Worm (Caenorhabditis elegans) whole organism, young adult: Measurements from ENCODE around the gene F43C1.5.

Experiments used
- B0019.2 ChIP-seq: fragments of 200-800 bp; sonication (Bioruptor generic); conservative IDR thresholded peaks from 2 replicates; pipeline ENCODE4 v1.3.6; 2022; ENCODE audit warnings: missing genetic modification reagents, missing genetic modification characterization, missing compliant biosample characterization
- C06A6.2 ChIP-seq: fragments of 200-800 bp; sonication (Bioruptor generic); conservative IDR thresholded peaks from 2 replicates; pipeline ENCODE4 v1.3.6; 2022; ENCODE audit warnings: missing genetic modification characterization, missing compliant biosample characterization
- D2030.7 ChIP-seq: fragments of 200-800 bp; sonication (Bioruptor generic); IDR thresholded peaks from 2 replicates; pipeline ENCODE4 v1.3.6; 2022; ENCODE audit warnings: missing genetic modification reagents, missing genetic modification characterization, missing compliant biosample characterization
- F22D6.2 ChIP-seq: sonication (generic microtip); optimal IDR thresholded peaks from 2 replicates; lab custom pipeline; 2016; ENCODE audit warnings: mild to moderate bottlenecking, missing genetic modification characterization, missing compliant biosample characterization
- F33H1.4 ChIP-seq: fragments of 200-800 bp; sonication (Bioruptor generic); IDR thresholded peaks from 2 replicates; pipeline ENCODE4 v1.3.6; 2022; ENCODE audit warnings: missing genetic modification reagents, missing genetic modification characterization, missing compliant biosample characterization
- F49E8.2 ChIP-seq: sonication (generic microtip); optimal IDR thresholded peaks from 3 replicates; lab custom pipeline; 2017; ENCODE audit warnings: missing genetic modification characterization, mild to moderate bottlenecking, missing compliant biosample characterization, antibody characterized with exemption, moderate library complexity; ENCODE audit not compliant: insufficient read depth
- F55B11.4 ChIP-seq: sonication (generic microtip); optimal IDR thresholded peaks from 2 replicates; lab custom pipeline; 2016; ENCODE audit warnings: missing compliant biosample characterization, missing genetic modification characterization, borderline replicate concordance; ENCODE audit not compliant: insufficient read depth
- F57A8.1 ChIP-seq: fragments of 200-800 bp; sonication (Bioruptor generic); optimal IDR thresholded peaks from 2 replicates; lab custom pipeline; 2018; ENCODE audit warnings: mild to moderate bottlenecking, missing genetic modification characterization, moderate library complexity, missing compliant biosample characterization
- K12H6.12 ChIP-seq: fragments of 200-800 bp; sonication (Bioruptor generic); optimal IDR thresholded peaks from 2 replicates; lab custom pipeline; 2018; ENCODE audit warnings: mild to moderate bottlenecking, missing genetic modification characterization, missing compliant biosample characterization
- T26A5.8 ChIP-seq: sonication (generic microtip); optimal IDR thresholded peaks from 2 replicates; lab custom pipeline; 2016; ENCODE audit warnings: missing genetic modification characterization, missing compliant biosample characterization
- Y95B8A.8 ChIP-seq: fragments of 200-800 bp; sonication (Bioruptor generic); IDR thresholded peaks from 2 replicates; pipeline ENCODE4 v1.3.6; 2022; ENCODE audit warnings: missing genetic modification reagents, missing genetic modification characterization, missing compliant biosample characterization
- akir-1 ChIP-seq: fragments of 200-800 bp; sonication (Bioruptor generic); optimal IDR thresholded peaks from 2 replicates; lab custom pipeline; 2018; ENCODE audit warnings: mild to moderate bottlenecking, missing genetic modification characterization, moderate library complexity, missing compliant biosample characterization
- aptf-2 ChIP-seq: fragments of 200-800 bp; sonication (Bioruptor generic); conservative IDR thresholded peaks from 2 replicates; pipeline ENCODE4 v1.3.6; 2022; ENCODE audit warnings: missing genetic modification reagents, missing genetic modification characterization, missing compliant biosample characterization
- athp-1 ChIP-seq: sonication (generic microtip); optimal IDR thresholded peaks from 2 replicates; lab custom pipeline; 2017; ENCODE audit warnings: mild to moderate bottlenecking, missing genetic modification characterization, missing compliant biosample characterization
- attf-3 ChIP-seq: fragments of 200-800 bp; sonication (Bioruptor generic); conservative IDR thresholded peaks from 2 replicates; pipeline ENCODE4 v1.3.6; 2022; ENCODE audit warnings: missing genetic modification reagents, missing genetic modification characterization, missing compliant biosample characterization
- cebp-1 ChIP-seq, 2 experiments: fragments of 200-800 bp in 1 of 2; sonication (Bioruptor generic) in 1 of 2; sonication (generic microtip) in 1 of 2; IDR thresholded peaks in 1 of 2; optimal IDR thresholded peaks in 1 of 2; 2 replicates each; pipeline versions ENCODE4 v1.3.6 to Lab custom; 2017 to 2022; ENCODE audit warnings: missing compliant biosample characterization in 2 of 2, missing genetic modification characterization in 2 of 2, mild to moderate bottlenecking in 1 of 2, missing genetic modification reagents in 1 of 2, moderate library complexity in 1 of 2
- cebp-2 ChIP-seq: fragments of 200-800 bp; sonication (Bioruptor generic); IDR thresholded peaks from 2 replicates; pipeline ENCODE4 v1.3.6; 2022; ENCODE audit warnings: missing genetic modification characterization, missing compliant biosample characterization
- ceh-79 ChIP-seq: sonication (generic microtip); optimal IDR thresholded peaks from 2 replicates; lab custom pipeline; 2017; ENCODE audit warnings: mild to moderate bottlenecking, missing genetic modification characterization, missing compliant biosample characterization
- ceh-91 ChIP-seq: fragments of 200-800 bp; sonication (Bioruptor generic); IDR thresholded peaks from 2 replicates; pipeline ENCODE4 v1.3.6; 2022; ENCODE audit warnings: missing genetic modification reagents, missing genetic modification characterization, missing compliant biosample characterization
- chd-7 ChIP-seq: sonication (generic microtip); optimal IDR thresholded peaks from 2 replicates; lab custom pipeline; 2016; ENCODE audit warnings: mild to moderate bottlenecking, missing genetic modification characterization, moderate library complexity, missing compliant biosample characterization
- dpff-1 ChIP-seq: sonication (generic microtip); optimal IDR thresholded peaks from 2 replicates; lab custom pipeline; 2017; ENCODE audit warnings: mild to moderate bottlenecking, missing genetic modification characterization, missing compliant biosample characterization
- egl-44 ChIP-seq: fragments of 200-800 bp; sonication (Bioruptor generic); IDR thresholded peaks from 2 replicates; pipeline ENCODE4 v1.3.6; 2022; ENCODE audit warnings: missing genetic modification reagents, missing genetic modification characterization, missing compliant biosample characterization
- ekl-4 ChIP-seq: fragments of 200-800 bp; sonication (Bioruptor generic); IDR thresholded peaks from 2 replicates; pipeline ENCODE4 v1.3.6; 2022; ENCODE audit warnings: missing genetic modification reagents, missing genetic modification characterization, missing compliant biosample characterization
- gei-17 ChIP-seq: fragments of 200-800 bp; sonication (Bioruptor generic); optimal IDR thresholded peaks from 2 replicates; lab custom pipeline; 2018; ENCODE audit warnings: mild to moderate bottlenecking, missing genetic modification characterization, missing compliant biosample characterization
- hlh-12 ChIP-seq: sonication (generic microtip); optimal IDR thresholded peaks from 2 replicates; lab custom pipeline; 2016; ENCODE audit warnings: missing genetic modification characterization, missing compliant biosample characterization
- hlh-26 ChIP-seq: fragments of 200-800 bp; sonication (Bioruptor generic); conservative IDR thresholded peaks from 2 replicates; pipeline ENCODE4 v1.3.6; 2022; ENCODE audit warnings: missing genetic modification reagents, missing genetic modification characterization, missing compliant biosample characterization
- lin-54 ChIP-seq: fragments of 200-800 bp; sonication (Bioruptor generic); optimal IDR thresholded peaks from 2 replicates; lab custom pipeline; 2018; ENCODE audit warnings: mild to moderate bottlenecking, missing genetic modification characterization, missing compliant biosample characterization
- lsl-1 ChIP-seq: fragments of 200-800 bp; sonication (Bioruptor generic); optimal IDR thresholded peaks from 2 replicates; lab custom pipeline; 2018; ENCODE audit warnings: mild to moderate bottlenecking, missing genetic modification characterization, moderate library complexity, missing compliant biosample characterization
- mxl-1 ChIP-seq: sonication (generic microtip); optimal IDR thresholded peaks from 2 replicates; lab custom pipeline; 2016; ENCODE audit warnings: missing genetic modification characterization, missing compliant biosample characterization
- nfyb-1 ChIP-seq: fragments of 200-800 bp; sonication (Bioruptor generic); IDR thresholded peaks from 2 replicates; pipeline ENCODE4 v1.3.6; 2022; ENCODE audit warnings: missing genetic modification reagents, missing genetic modification characterization, missing compliant biosample characterization
- nhr-80 ChIP-seq: sonication (generic microtip); optimal IDR thresholded peaks from 2 replicates; lab custom pipeline; 2016; ENCODE audit warnings: missing genetic modification characterization, missing compliant biosample characterization
- rcor-1 ChIP-seq: fragments of 200-800 bp; sonication (Bioruptor generic); IDR thresholded peaks from 2 replicates; pipeline ENCODE4 v1.3.6; 2022; ENCODE audit warnings: missing genetic modification reagents, missing genetic modification characterization, missing compliant biosample characterization
- repo-1 ChIP-seq: sonication (generic microtip); optimal IDR thresholded peaks from 2 replicates; lab custom pipeline; 2017; ENCODE audit warnings: mild to moderate bottlenecking, missing genetic modification characterization, missing compliant biosample characterization
- rpc-1 ChIP-seq, 2 experiments: fragments of 150-350 bp in 1 of 2; sonication (generic microtip) in 1 of 2; optimal IDR thresholded peaks; 2 replicates each; lab custom pipeline; 2014 to 2018; ENCODE audit warnings: missing biosample characterization in 1 of 2, missing genetic modification characterization in 1 of 2, missing genetic modification reagents in 1 of 2, missing genotype in 1 of 2
- sdz-38 ChIP-seq: sonication (generic microtip); optimal IDR thresholded peaks from 2 replicates; lab custom pipeline; 2016; ENCODE audit warnings: missing genotype, missing genetic modification characterization, missing compliant biosample characterization
- snpc-1.1 ChIP-seq: sonication (generic microtip); optimal IDR thresholded peaks from 2 replicates; lab custom pipeline; 2017; ENCODE audit warnings: missing genetic modification characterization, mild to moderate bottlenecking, missing compliant biosample characterization, antibody characterized with exemption, moderate library complexity, missing genotype, missing genetic modification reagents; ENCODE audit not compliant: insufficient read depth
- snpc-3.4 ChIP-seq: sonication (generic microtip); optimal IDR thresholded peaks from 2 replicates; lab custom pipeline; 2017; ENCODE audit warnings: missing genetic modification characterization, mild to moderate bottlenecking, missing compliant biosample characterization, antibody characterized with exemption, moderate library complexity, missing genotype, missing genetic modification reagents
- tbp1 ChIP-seq: fragments of 200-800 bp; sonication (Bioruptor generic); optimal IDR thresholded peaks from 2 replicates; lab custom pipeline; 2018; ENCODE audit warnings: mild to moderate bottlenecking, missing genetic modification characterization, missing compliant biosample characterization
- tbx-9 ChIP-seq: sonication (generic microtip); optimal IDR thresholded peaks from 2 replicates; lab custom pipeline; 2016; ENCODE audit warnings: borderline replicate concordance, missing genetic modification characterization, inconsistent platforms, missing compliant biosample characterization
- ztf-22 ChIP-seq: fragments of 200-800 bp; sonication (Bioruptor generic); optimal IDR thresholded peaks from 2 replicates; lab custom pipeline; 2018; ENCODE audit warnings: mild to moderate bottlenecking, missing genetic modification characterization, moderate library complexity, missing compliant biosample characterization
- ztf-28 ChIP-seq: fragments of 200-800 bp; sonication (Bioruptor generic); IDR thresholded peaks from 2 replicates; pipeline ENCODE4 v1.3.6; 2022; ENCODE audit warnings: missing genetic modification reagents, missing genetic modification characterization, missing compliant biosample characterization
- ztf-3 ChIP-seq: fragments of 200-800 bp; sonication (Bioruptor generic); optimal IDR thresholded peaks from 2 replicates; lab custom pipeline; 2018; ENCODE audit warnings: mild to moderate bottlenecking, missing genetic modification characterization, missing compliant biosample characterization

Gene F43C1.5

ce11 chrIII:4196988-4197384 is 32.0 kb upstream of the F43C1.5 start, which contains the start of gene asd-1:
Gene asd-1, plus strand, starts transcription at chrIII:4197285.
- TF ChIP-seq D2030.7 (GFP tag; lab: Robert Waterston, UW) (no peak), gei-17 (GFP tag; lab: Kevin White, UChicago) (no peak), snpc-1.1 (tag; lab: Kevin White, UChicago) (no peak), egl-44 (GFP tag; lab: Robert Waterston, UW) (no peak), chd-7 (tag; lab: Kevin White, UChicago) (no peak), tbp1 (GFP tag; lab: Kevin White, UChicago) (no peak), dpff-1 (no peak), repo-1 (tag; lab: Kevin White, UChicago) (no peak), F33H1.4 (no peak), athp-1 (tag; lab: Kevin White, UChicago) (no peak), lin-54 (GFP tag; lab: Kevin White, UChicago) (no peak), F22D6.2 (tag; lab: Kevin White, UChicago) (no peak), sdz-38 (tag; lab: Kevin White, UChicago) (no peak), hlh-26 (GFP tag; lab: Robert Waterston, UW) (no peak), F55B11.4 (no peak)

ce11 chrIII:4204072-4204471 is 24.9 kb upstream of the F43C1.5 start, which contains the start of the genes pelo-1 and R74.7:
Gene pelo-1, minus strand, starts transcription at chrIII:4204222.
Gene R74.7, plus strand, starts transcription at chrIII:4204429.
- TF ChIP-seq cebp-1 (GFP tag; IDR thresholded peaks at IDR 0.05; lab: Robert Waterston, UW) (peak; percentile 70; the same call in 1 of the 2 replicates), cebp-1 (tag; optimal IDR thresholded peaks at IDR 0.05; lab: Kevin White, UChicago) (peak; percentile 95), attf-3 (GFP tag; lab: Robert Waterston, UW) (peak; percentile 89), ceh-79 (tag; lab: Kevin White, UChicago) (no peak), ekl-4 (GFP tag; lab: Robert Waterston, UW) (no peak), ztf-28 (no peak)

DNA sequence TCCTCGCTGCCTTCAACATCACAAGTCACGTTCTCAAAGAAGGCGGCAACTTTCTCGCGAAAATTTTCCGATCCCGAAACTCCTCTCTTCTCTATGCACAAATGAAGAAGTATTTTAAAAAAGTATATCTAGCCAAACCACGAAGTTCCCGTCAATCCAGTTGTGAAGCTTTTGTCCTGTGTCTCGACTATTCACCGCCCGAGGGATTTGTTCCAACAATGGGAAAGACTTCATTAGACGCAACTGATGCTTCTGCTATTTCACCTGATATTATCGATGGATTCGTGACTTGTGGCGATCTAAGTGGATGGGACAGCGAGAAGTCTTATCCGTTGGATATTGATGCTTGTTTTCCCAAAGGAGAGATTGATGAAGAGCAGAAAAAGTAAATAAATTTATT is 24.0 kb upstream of the F43C1.5 start:
- TF ChIP-seq cebp-2 (GFP tag; lab: Robert Waterston, UW) (no peak), F49E8.2 (tag; lab: Kevin White, UChicago) (no peak), ztf-22 (GFP tag; lab: Kevin White, UChicago) (no peak), rcor-1 (GFP tag; lab: Robert Waterston, UW) (no peak), T26A5.8 (tag; lab: Kevin White, UChicago) (no peak), rpc-1 (optimal IDR thresholded peaks at IDR 0.05; lab: Kevin White, UChicago) (no peak), rpc-1 (tag; optimal IDR thresholded peaks at IDR 0.05; lab: Kevin White, UChicago) (no peak), tbx-9 (no peak), mxl-1 (no peak)

ce11 chrIII:4205751-4206327 is 23.1 kb upstream of the F43C1.5 start, which contains the start of gene R74.8:
Gene R74.8, plus strand, starts transcription at chrIII:4206277.
- TF ChIP-seq K12H6.12 (tag; lab: Kevin White, UChicago) (no peak), repo-1 (tag; lab: Kevin White, UChicago) (no peak), ztf-28 (no peak), Y95B8A.8 (GFP tag; lab: Robert Waterston, UW) (no peak), snpc-3.4 (tag; lab: Kevin White, UChicago) (peak; percentile 71), lsl-1 (GFP tag; lab: Kevin White, UChicago) (peak; percentile 96), hlh-12 (tag; lab: Kevin White, UChicago) (no peak), attf-3 (GFP tag; lab: Robert Waterston, UW) (0 out of 2 replicates have a peak, but pooled peaks have one; percentile 27), B0019.2 (GFP tag; lab: Robert Waterston, UW) (0 out of 2 replicates have a peak, but pooled peaks have one; percentile 19), akir-1 (GFP tag; lab: Kevin White, UChicago) (no peak), ceh-91 (GFP tag; lab: Robert Waterston, UW) (peak; percentile 61), nhr-80 (no peak), F57A8.1 (GFP tag; lab: Kevin White, UChicago) (no peak), F49E8.2 (tag; lab: Kevin White, UChicago) (peak; percentile 61), ztf-3 (no peak), nfyb-1 (no peak), C06A6.2 (no peak), aptf-2 (no peak), rpc-1 (optimal IDR thresholded peaks at IDR 0.05; lab: Kevin White, UChicago) (no peak), rpc-1 (tag; optimal IDR thresholded peaks at IDR 0.05; lab: Kevin White, UChicago) (no peak), hlh-26 (GFP tag; lab: Robert Waterston, UW) (no peak)
